Fruit fly (Drosophila melanogaster): ENCODE measurements around the gene CG1077.

DNA sequence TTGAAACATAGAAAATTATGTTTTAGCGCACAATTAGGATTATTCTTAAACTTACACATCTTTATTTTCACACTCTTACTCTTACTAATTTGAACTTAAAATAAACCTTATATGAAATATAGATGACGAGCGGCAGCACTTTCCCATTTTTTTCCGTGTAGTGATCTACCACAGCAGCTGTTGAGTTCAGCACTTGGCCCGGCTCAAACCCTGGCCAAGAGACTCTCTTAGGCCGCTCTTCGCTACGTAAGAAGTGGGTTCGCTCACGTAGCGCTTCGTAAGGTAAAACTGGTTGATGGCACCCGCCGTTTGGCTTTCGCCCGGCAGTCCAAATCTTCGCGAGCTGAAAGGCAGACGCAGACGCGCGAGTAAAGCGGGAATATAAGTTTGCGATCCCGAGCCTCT is 31.2 kb downstream of the CG1077 start, which contains the start of gene Osi24:
- TF ChIP-seq CG8478 (optimal IDR thresholded peaks at IDR 0.05) = no peak
- TF ChIP-seq CTCF (optimal IDR thresholded peaks at IDR 0.05) = no peak
